Worm (Caenorhabditis elegans) whole organism, mixed stage, embryonic: Measurements from ENCODE around the gene H20E11.1.
A peak's percentile ranks its signal among the peaks of the same experiment; 100 is the strongest.

Experiments used
- ces-1 ChIP-seq: fragments of 150-350 bp; optimal IDR thresholded peaks from 2 replicates; lab custom pipeline; 2014; ENCODE audit warnings: missing biosample characterization, missing genetic modification reagents, missing genetic modification characterization
- elt-1 ChIP-seq: sonication (generic microtip); optimal IDR thresholded peaks from 2 replicates; lab custom pipeline; 2017; ENCODE audit warnings: missing genetic modification characterization, mild to moderate bottlenecking, missing compliant biosample characterization, antibody characterized with exemption, moderate library complexity, borderline replicate concordance; ENCODE audit not compliant: insufficient read depth
- lin-13 ChIP-seq: fragments of 150-350 bp; optimal IDR thresholded peaks from 2 replicates; lab custom pipeline; 2014; ENCODE audit warnings: missing biosample characterization, missing genetic modification characterization
- mab-5 ChIP-seq: fragments of 150-350 bp; optimal IDR thresholded peaks from 2 replicates; lab custom pipeline; 2014; ENCODE audit warnings: missing biosample characterization, missing genetic modification characterization

- TF ChIP-seq ces-1 (GFP tag; lab: Kevin White, UChicago) (peak; percentile 57), mab-5 (tag; lab: Kevin White, UChicago) (no peak), elt-1 (tag; lab: Kevin White, UChicago) (no peak), lin-13 (no peak)
Measured at ce11 chrIV:6881183-6881582, 51.2 kb downstream of the H20E11.1 start.
